Worm (Caenorhabditis elegans) whole organism, young adult: ENCODE data around the gene dos-3.
A peak's percentile ranks its signal among the peaks of the same experiment; 100 is the strongest.

Experiments
- B0035.1 ChIP-seq: sonication (generic microtip); optimal IDR thresholded peaks from 2 replicates; lab custom pipeline; 2016; ENCODE audit warnings: missing genetic modification characterization, mild to moderate bottlenecking, missing compliant biosample characterization, missing genotype, missing genetic modification reagents
- B0261.1 ChIP-seq: sonication (generic microtip); optimal IDR thresholded peaks from 2 replicates; lab custom pipeline; 2016; ENCODE audit warnings: mild to moderate bottlenecking, missing genetic modification characterization, moderate library complexity, missing compliant biosample characterization
- C06A6.2 ChIP-seq: fragments of 200-800 bp; sonication (Bioruptor generic); conservative IDR thresholded peaks from 2 replicates; pipeline ENCODE4 v1.3.6; 2022; ENCODE audit warnings: missing genetic modification characterization, missing compliant biosample characterization
- F23B12.7 ChIP-seq: sonication (generic microtip); optimal IDR thresholded peaks from 2 replicates; lab custom pipeline; 2017; ENCODE audit warnings: missing genetic modification characterization, mild to moderate bottlenecking, missing compliant biosample characterization, antibody characterized with exemption, moderate library complexity; ENCODE audit not compliant: insufficient read depth
- F52B5.7 ChIP-seq: sonication (generic microtip); optimal IDR thresholded peaks from 2 replicates; lab custom pipeline; 2016; ENCODE audit warnings: mild to moderate bottlenecking, missing genetic modification characterization, missing compliant biosample characterization
- T26A5.8 ChIP-seq: sonication (generic microtip); optimal IDR thresholded peaks from 2 replicates; lab custom pipeline; 2016; ENCODE audit warnings: missing genetic modification characterization, missing compliant biosample characterization
- Y56A3A.18 ChIP-seq: fragments of 200-800 bp; sonication (Bioruptor generic); IDR thresholded peaks from 2 replicates; pipeline ENCODE4 v1.3.6; 2022; ENCODE audit warnings: missing genetic modification reagents, missing genetic modification characterization, missing compliant biosample characterization
- Y79H2A.3 ChIP-seq: fragments of 200-800 bp; sonication (Bioruptor generic); conservative IDR thresholded peaks from 2 replicates; pipeline ENCODE4 v1.3.6; 2022; ENCODE audit warnings: missing genetic modification reagents, missing genetic modification characterization, missing compliant biosample characterization
- ZK185.1 ChIP-seq: sonication (generic microtip); optimal IDR thresholded peaks from 2 replicates; lab custom pipeline; 2016; ENCODE audit warnings: mild to moderate bottlenecking, missing genetic modification characterization, missing compliant biosample characterization; ENCODE audit not compliant: poor library complexity, severe bottlenecking
- attf-3 ChIP-seq: fragments of 200-800 bp; sonication (Bioruptor generic); conservative IDR thresholded peaks from 2 replicates; pipeline ENCODE4 v1.3.6; 2022; ENCODE audit warnings: missing genetic modification reagents, missing genetic modification characterization, missing compliant biosample characterization
- attf-5 ChIP-seq: fragments of 200-800 bp; sonication (Bioruptor generic); optimal IDR thresholded peaks from 2 replicates; lab custom pipeline; 2018; ENCODE audit warnings: mild to moderate bottlenecking, missing genetic modification characterization, missing compliant biosample characterization
- cebp-1 ChIP-seq, 2 experiments: fragments of 200-800 bp in 1 of 2; sonication (Bioruptor generic) in 1 of 2; sonication (generic microtip) in 1 of 2; IDR thresholded peaks in 1 of 2; optimal IDR thresholded peaks in 1 of 2; 2 replicates each; pipeline versions ENCODE4 v1.3.6 to Lab custom; 2017 to 2022; ENCODE audit warnings: missing compliant biosample characterization in 2 of 2, missing genetic modification characterization in 2 of 2, mild to moderate bottlenecking in 1 of 2, missing genetic modification reagents in 1 of 2, moderate library complexity in 1 of 2
- ceh-79 ChIP-seq: sonication (generic microtip); optimal IDR thresholded peaks from 2 replicates; lab custom pipeline; 2017; ENCODE audit warnings: mild to moderate bottlenecking, missing genetic modification characterization, missing compliant biosample characterization
- efl-1 ChIP-seq: fragments of 150-350 bp; optimal IDR thresholded peaks from 2 replicates; lab custom pipeline; 2014; ENCODE audit warnings: missing biosample characterization, missing genetic modification reagents, missing genetic modification characterization
- egrh-3 ChIP-seq: fragments of 200-800 bp; sonication (Bioruptor generic); IDR thresholded peaks from 2 replicates; pipeline ENCODE4 v1.3.6; 2022; ENCODE audit warnings: missing genetic modification reagents, missing genetic modification characterization, missing compliant biosample characterization
- fkh-3 ChIP-seq: sonication (generic microtip); optimal IDR thresholded peaks from 2 replicates; lab custom pipeline; 2016; ENCODE audit warnings: mild to moderate bottlenecking, missing genetic modification characterization, missing compliant biosample characterization
- hmg-1.2 ChIP-seq: fragments of 200-800 bp; sonication (Bioruptor generic); IDR thresholded peaks from 2 replicates; pipeline ENCODE4 v1.3.6; 2022; ENCODE audit warnings: missing genetic modification reagents, missing genetic modification characterization, missing compliant biosample characterization
- lin-35 ChIP-seq, 3 experiments: fragments of 150-350 bp in 2 of 3; sonication (generic microtip) in 1 of 3; optimal IDR thresholded peaks; 2 replicates each; lab custom pipeline; 2014 to 2018; ENCODE audit warnings: missing biosample characterization in 3 of 3, missing genetic modification characterization in 3 of 3, missing genetic modification reagents in 3 of 3
- lin-40 ChIP-seq: sonication (generic microtip); optimal IDR thresholded peaks from 2 replicates; lab custom pipeline; 2016; ENCODE audit warnings: missing genetic modification characterization, mild to moderate bottlenecking, missing compliant biosample characterization, missing genotype, missing genetic modification reagents
- lin-54 ChIP-seq: fragments of 200-800 bp; sonication (Bioruptor generic); optimal IDR thresholded peaks from 2 replicates; lab custom pipeline; 2018; ENCODE audit warnings: mild to moderate bottlenecking, missing genetic modification characterization, missing compliant biosample characterization
- madf-6 ChIP-seq: fragments of 200-800 bp; sonication (Bioruptor generic); IDR thresholded peaks from 2 replicates; pipeline ENCODE4 v1.3.6; 2022; ENCODE audit warnings: missing genetic modification reagents, missing genetic modification characterization, missing compliant biosample characterization
- mcd-1 ChIP-seq: fragments of 200-800 bp; sonication (Bioruptor generic); IDR thresholded peaks from 2 replicates; pipeline ENCODE4 v1.3.6; 2022; ENCODE audit warnings: missing genetic modification reagents, missing genetic modification characterization, missing compliant biosample characterization
- nfya-2 ChIP-seq: fragments of 200-800 bp; sonication (Bioruptor generic); IDR thresholded peaks from 2 replicates; pipeline ENCODE4 v1.3.6; 2022; ENCODE audit warnings: missing genetic modification reagents, missing genetic modification characterization, missing compliant biosample characterization
- nhr-120 ChIP-seq: fragments of 200-800 bp; sonication (Bioruptor generic); IDR thresholded peaks from 2 replicates; pipeline ENCODE4 v1.3.6; 2022; ENCODE audit warnings: missing genetic modification characterization, missing compliant biosample characterization
- nhr-80 ChIP-seq: sonication (generic microtip); optimal IDR thresholded peaks from 2 replicates; lab custom pipeline; 2016; ENCODE audit warnings: missing genetic modification characterization, missing compliant biosample characterization
- rcor-1 ChIP-seq: fragments of 200-800 bp; sonication (Bioruptor generic); IDR thresholded peaks from 2 replicates; pipeline ENCODE4 v1.3.6; 2022; ENCODE audit warnings: missing genetic modification reagents, missing genetic modification characterization, missing compliant biosample characterization
- snpc-1.3 ChIP-seq: sonication (generic microtip); optimal IDR thresholded peaks from 2 replicates; lab custom pipeline; 2017; ENCODE audit warnings: missing genetic modification characterization, mild to moderate bottlenecking, missing compliant biosample characterization, antibody characterized with exemption, moderate library complexity, missing genotype, missing genetic modification reagents; ENCODE audit not compliant: insufficient read depth
- snpc-3.4 ChIP-seq: sonication (generic microtip); optimal IDR thresholded peaks from 2 replicates; lab custom pipeline; 2017; ENCODE audit warnings: missing genetic modification characterization, mild to moderate bottlenecking, missing compliant biosample characterization, antibody characterized with exemption, moderate library complexity, missing genotype, missing genetic modification reagents
- tbp1 ChIP-seq: fragments of 200-800 bp; sonication (Bioruptor generic); optimal IDR thresholded peaks from 2 replicates; lab custom pipeline; 2018; ENCODE audit warnings: mild to moderate bottlenecking, missing genetic modification characterization, missing compliant biosample characterization
- tbx-9 ChIP-seq: sonication (generic microtip); optimal IDR thresholded peaks from 2 replicates; lab custom pipeline; 2016; ENCODE audit warnings: borderline replicate concordance, missing genetic modification characterization, inconsistent platforms, missing compliant biosample characterization
- unc-62 ChIP-seq: fragments of 150-350 bp; optimal IDR thresholded peaks from 2 replicates; lab custom pipeline; 2014; ENCODE audit warnings: missing biosample characterization, missing genetic modification reagents, missing genetic modification characterization
- zfh-2 ChIP-seq: fragments of 200-800 bp; sonication (Bioruptor generic); conservative IDR thresholded peaks from 2 replicates; pipeline ENCODE4 v1.3.6; 2022; ENCODE audit warnings: missing genetic modification reagents, missing genetic modification characterization, missing compliant biosample characterization
- ztf-18 ChIP-seq: sonication (generic microtip); optimal IDR thresholded peaks from 2 replicates; lab custom pipeline; 2016; ENCODE audit warnings: missing genotype, mild to moderate bottlenecking, missing genetic modification characterization, missing compliant biosample characterization
- ztf-26 ChIP-seq: sonication (generic microtip); optimal IDR thresholded peaks from 2 replicates; lab custom pipeline; 2017; ENCODE audit warnings: missing genetic modification characterization, missing compliant biosample characterization
- ztf-3 ChIP-seq: fragments of 200-800 bp; sonication (Bioruptor generic); optimal IDR thresholded peaks from 2 replicates; lab custom pipeline; 2018; ENCODE audit warnings: mild to moderate bottlenecking, missing genetic modification characterization, missing compliant biosample characterization

The dos-3 gene

ce11 chrIII:856908-857307 lies 17.5 kb upstream of the dos-3 start:
- TF ChIP-seq tbx-9 (tag; lab: Kevin White, UChicago) (no peak), ZK185.1 (tag; lab: Kevin White, UChicago) (no peak), F23B12.7 (tag; lab: Kevin White, UChicago) (no peak), unc-62 (GFP tag; lab: Kevin White, UChicago) (no peak)

DNA sequence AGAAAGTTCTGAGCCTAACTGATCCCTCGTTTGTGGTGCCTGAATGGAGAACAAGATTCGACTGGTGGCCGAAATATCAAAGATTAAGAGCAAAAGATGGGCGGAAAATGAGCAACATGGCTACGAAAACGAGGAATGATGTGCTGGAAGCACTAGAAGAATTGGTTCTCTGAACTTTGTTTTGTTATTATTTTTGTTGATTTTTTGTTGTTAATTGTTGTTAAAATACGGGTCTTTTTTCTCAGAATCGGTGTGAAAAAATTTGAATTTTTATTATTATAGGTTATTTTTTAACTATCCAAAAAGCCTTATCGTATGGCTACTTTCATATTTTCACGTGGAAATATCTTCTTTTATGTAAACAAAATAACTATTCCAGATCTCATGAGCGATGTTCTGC lies 16.9 kb upstream of the dos-3 start, which contains the start of gene K02F3.12:
TSS of gene K02F3.12 (plus strand) at position 301 of the 400 bp plus-strand sequence.
- no peak for TF ChIP-seq lin-35 (GFP tag; optimal IDR thresholded peaks at IDR 0.05; lab: Kevin White, UChicago)
- no peak for TF ChIP-seq nhr-120 (GFP tag; lab: Robert Waterston, UW)
- TF ChIP-seq Y79H2A.3 = no peak
- TF ChIP-seq F52B5.7 (tag; lab: Kevin White, UChicago) = no peak
- TF ChIP-seq rcor-1 (GFP tag; lab: Robert Waterston, UW) = no peak

DNA sequence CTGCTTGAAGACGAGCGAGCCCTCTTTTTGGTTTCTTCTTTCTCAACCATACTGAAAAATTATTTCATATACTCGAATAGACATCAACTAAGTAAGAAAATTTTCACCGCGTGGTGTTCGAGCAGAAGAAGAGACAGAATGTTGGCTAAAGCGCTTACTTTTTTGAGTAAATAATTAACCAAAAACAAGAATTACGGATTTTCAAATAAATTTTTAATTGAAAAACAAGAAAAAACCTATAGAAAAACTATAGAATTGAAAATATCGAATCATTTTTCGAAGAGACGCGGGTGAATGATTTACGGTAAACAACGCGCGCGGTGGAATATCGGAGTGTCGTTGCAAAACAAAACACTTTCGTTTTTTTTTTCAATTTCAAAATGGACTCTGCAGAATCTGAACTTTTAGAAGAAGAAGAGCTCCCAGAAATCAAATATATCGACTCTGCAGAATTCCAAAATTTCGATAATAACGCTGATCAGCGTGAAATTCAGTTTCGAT lies 14.5 kb upstream of the dos-3 start, which contains the start of the genes rnp-5 and tag-51:
TSS of gene rnp-5 (minus strand) at position 51 of the 501 bp plus-strand sequence.
TSS of gene tag-51 (plus strand) at position 363 of the 501 bp plus-strand sequence.
- no peak for TF ChIP-seq B0261.1 (tag; lab: Kevin White, UChicago)
- peak; percentile 89 for TF ChIP-seq attf-3 (GFP tag; lab: Robert Waterston, UW)

DNA sequence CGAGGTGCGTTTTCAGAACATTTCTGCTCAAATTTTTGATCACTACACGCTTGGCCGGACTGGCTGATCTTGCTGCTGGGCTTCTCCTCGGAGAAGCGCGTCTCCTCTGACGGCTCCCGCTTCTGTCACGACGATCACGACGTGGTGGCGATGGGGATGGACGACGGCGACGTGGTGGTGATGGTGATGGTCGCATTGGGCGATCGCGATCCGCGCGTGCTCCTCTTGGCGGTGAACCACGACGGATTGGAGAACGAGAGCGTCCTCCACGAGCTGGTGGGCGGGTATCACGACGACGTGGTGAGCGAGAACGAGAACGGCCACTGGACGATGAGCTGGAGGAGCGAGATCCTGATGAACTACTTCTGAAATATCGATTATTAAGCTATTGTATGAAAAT lies 14.0 kb upstream of the dos-3 start:
- TF ChIP-seq egrh-3 (GFP tag; lab: Robert Waterston, UW) (peak; percentile 73; the same call in 1 of the 2 replicates), zfh-2 (GFP tag; lab: Robert Waterston, UW) (peak; percentile 91), ztf-26 (tag; lab: Kevin White, UChicago) (no peak)

- TF ChIP-seq madf-6 (GFP tag; lab: Robert Waterston, UW) (peak; percentile 14; the same call in 1 of the 2 replicates), B0035.1 (tag; lab: Kevin White, UChicago) (no peak), snpc-3.4 (tag; lab: Kevin White, UChicago) (peak; percentile 35), hmg-1.2 (GFP tag; lab: Robert Waterston, UW) (no peak), ceh-79 (tag; lab: Kevin White, UChicago) (peak; percentile 10), efl-1 (GFP tag; lab: Kevin White, UChicago) (peak; percentile 27), ZK185.1 (tag; lab: Kevin White, UChicago) (no peak), Y56A3A.18 (no peak), lin-35 (GFP tag; optimal IDR thresholded peaks at IDR 0.05; lab: Kevin White, UChicago) (no peak), nfya-2 (GFP tag; lab: Robert Waterston, UW) (no peak), snpc-1.3 (no peak), T26A5.8 (no peak), C06A6.2 (no peak), fkh-3 (no peak)
Observed at ce11 chrIII:852296-852695, 12.9 kb upstream of the dos-3 start, which contains the start of gene moma-1. Gene moma-1, minus strand, starts transcription at chrIII:852396.

- TF ChIP-seq tbp1 (GFP tag; lab: Kevin White, UChicago) (peak; percentile 29), mcd-1 (GFP tag; lab: Robert Waterston, UW) (peak; percentile 91), attf-5 (peak; percentile 12), cebp-1 (GFP tag; IDR thresholded peaks at IDR 0.05; lab: Robert Waterston, UW) (no peak), cebp-1 (tag; optimal IDR thresholded peaks at IDR 0.05; lab: Kevin White, UChicago) (peak; percentile 30), efl-1 (GFP tag; lab: Kevin White, UChicago) (peak; percentile 57), ztf-3 (GFP tag; lab: Kevin White, UChicago) (no peak), lin-40 (tag; lab: Kevin White, UChicago) (peak; percentile 50), nhr-80 (tag; lab: Kevin White, UChicago) (peak; percentile 48), lin-54 (GFP tag; lab: Kevin White, UChicago) (peak; percentile 70), ceh-79 (tag; lab: Kevin White, UChicago) (no peak), ztf-18 (tag; lab: Kevin White, UChicago) (no peak), ztf-26 (tag; lab: Kevin White, UChicago) (peak; percentile 39), lin-35 (GFP tag; optimal IDR thresholded peaks at IDR 0.05; lab: Kevin White, UChicago) (peak in 1 of 3 experiments; percentile 68)
- TF ChIP-seq, all 124 proteins: peak for 10
Observed at ce11 chrIII:845485-845884, 6.1 kb upstream of the dos-3 start, which contains the start of gene K02F3.2. Gene K02F3.2, plus strand, starts transcription at chrIII:845841.
